Worm (Caenorhabditis elegans): ENCODE data around the gene apn-1.

The apn-1 gene

DNA sequence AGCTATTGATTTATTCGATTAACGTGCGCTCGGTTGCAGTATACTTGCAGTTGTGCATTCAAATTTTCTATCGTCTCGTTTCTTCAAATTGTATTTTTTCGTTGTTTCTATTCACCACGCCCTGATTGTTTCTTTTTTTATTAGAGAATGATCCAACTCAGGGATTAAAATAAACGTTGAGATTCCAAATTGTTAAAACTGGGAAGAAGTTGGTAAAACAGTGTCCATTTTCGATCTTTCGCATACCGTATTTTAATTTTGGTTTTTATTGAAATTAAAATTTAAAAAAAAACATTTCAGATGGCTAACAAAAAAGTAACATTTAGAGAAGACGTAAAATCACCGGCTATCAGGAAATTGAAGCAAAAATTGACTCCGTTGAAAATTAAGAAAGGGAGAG lies at the start of gene apn-1:
Gene apn-1 (plus strand): TSS at position 301 of the 400 bp plus-strand sequence.
- no peak for TF ChIP-seq him-1 (tag; optimal IDR thresholded peaks at IDR 0.05)
- no peak for TF ChIP-seq dao-5 (tag; optimal IDR thresholded peaks at IDR 0.05)
- no peak for TF ChIP-seq W03F9.2 (tag; optimal IDR thresholded peaks at IDR 0.05)

- TF ChIP-seq W03F9.2 (tag; optimal IDR thresholded peaks at IDR 0.05) (no peak), him-1 (tag; optimal IDR thresholded peaks at IDR 0.05) (no peak), dao-5 (tag; optimal IDR thresholded peaks at IDR 0.05) (no peak)
Measured at ce11 chrII:8001428-8001827, 45.9 kb upstream of the apn-1 start.

- TF ChIP-seq dao-5 (tag; optimal IDR thresholded peaks at IDR 0.05) (no peak), him-1 (tag; optimal IDR thresholded peaks at IDR 0.05) (no peak), W03F9.2 (tag; optimal IDR thresholded peaks at IDR 0.05) (no peak)
Measured at ce11 chrII:8004157-8004556, 43.2 kb upstream of the apn-1 start, which contains the start of gene pgp-11. Gene pgp-11 (minus strand): TSS chrII:8004257.

- no peak for TF ChIP-seq W03F9.2 (tag; optimal IDR thresholded peaks at IDR 0.05)
- TF ChIP-seq dao-5 (tag; optimal IDR thresholded peaks at IDR 0.05): no peak
- TF ChIP-seq him-1 (tag; optimal IDR thresholded peaks at IDR 0.05): no peak
Measured at ce11 chrII:8004752-8005151, 42.6 kb upstream of the apn-1 start.

ce11 chrII:8006962-8007361 lies 40.4 kb upstream of the apn-1 start:
- TF ChIP-seq dao-5 (tag; optimal IDR thresholded peaks at IDR 0.05) (no peak), W03F9.2 (tag; optimal IDR thresholded peaks at IDR 0.05) (no peak), him-1 (tag; optimal IDR thresholded peaks at IDR 0.05) (no peak)

- TF ChIP-seq W03F9.2 (tag; optimal IDR thresholded peaks at IDR 0.05) (no peak), him-1 (tag; optimal IDR thresholded peaks at IDR 0.05) (no peak), dao-5 (tag; optimal IDR thresholded peaks at IDR 0.05) (no peak)
Measured at ce11 chrII:8008334-8008733, 39.0 kb upstream of the apn-1 start, which contains the start of gene glna-2. Gene glna-2 (plus strand): TSS chrII:8008634.

- no peak for TF ChIP-seq dao-5 (tag; optimal IDR thresholded peaks at IDR 0.05)
- no peak for TF ChIP-seq W03F9.2 (tag; optimal IDR thresholded peaks at IDR 0.05)
- TF ChIP-seq him-1 (tag; optimal IDR thresholded peaks at IDR 0.05): no peak
Measured at ce11 chrII:8012071-8013031, 35.0 kb upstream of the apn-1 start, which contains the start of gene DH11.2. Gene DH11.2 (plus strand): TSS chrII:8012816.

- TF ChIP-seq W03F9.2 (tag; optimal IDR thresholded peaks at IDR 0.05) (peak; percentile 29), dao-5 (tag; optimal IDR thresholded peaks at IDR 0.05) (no peak)
Measured at ce11 chrII:8015483-8015938, 31.9 kb upstream of the apn-1 start.

- TF ChIP-seq W03F9.2 (tag; optimal IDR thresholded peaks at IDR 0.05) (peak; percentile 58), him-1 (tag; optimal IDR thresholded peaks at IDR 0.05) (no peak), dao-5 (tag; optimal IDR thresholded peaks at IDR 0.05) (no peak)
Measured at ce11 chrII:8016167-8016566, 31.2 kb upstream of the apn-1 start.

ce11 chrII:8016761-8017160 lies 30.6 kb upstream of the apn-1 start:
- TF ChIP-seq W03F9.2 (tag; optimal IDR thresholded peaks at IDR 0.05) (peak; percentile 34), him-1 (tag; optimal IDR thresholded peaks at IDR 0.05) (no peak), dao-5 (tag; optimal IDR thresholded peaks at IDR 0.05) (peak; percentile 37)

ce11 chrII:8017380-8017779 lies 30.0 kb upstream of the apn-1 start, which contains the start of gene zyg-11:
Gene zyg-11 (plus strand): TSS chrII:8017680.
- TF ChIP-seq him-1 (tag; optimal IDR thresholded peaks at IDR 0.05) (no peak), W03F9.2 (tag; optimal IDR thresholded peaks at IDR 0.05) (no peak), dao-5 (tag; optimal IDR thresholded peaks at IDR 0.05) (no peak)

DNA sequence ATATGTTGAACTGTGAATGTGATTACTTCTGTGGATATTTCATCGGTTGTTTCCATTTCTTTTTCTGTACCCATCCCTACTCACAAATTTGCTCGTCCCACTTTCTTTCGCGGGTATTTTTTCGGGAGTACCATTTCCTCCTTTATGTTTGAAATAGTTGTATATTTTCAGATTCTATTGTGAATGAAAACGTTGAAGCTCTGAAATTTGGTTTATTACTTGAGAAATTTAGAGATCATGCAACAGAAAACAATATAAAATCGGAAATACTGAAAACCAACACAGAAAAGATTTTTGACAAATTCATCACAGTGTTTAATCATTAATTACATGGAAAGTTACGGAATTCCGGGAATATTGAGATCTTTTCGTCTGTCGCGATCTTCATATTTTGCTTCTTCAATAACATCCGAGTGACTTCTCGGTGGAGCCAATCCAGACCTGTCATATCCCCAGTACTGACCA lies 26.8 kb upstream of the apn-1 start:
- TF ChIP-seq him-1 (tag; optimal IDR thresholded peaks at IDR 0.05) (no peak), dao-5 (tag; optimal IDR thresholded peaks at IDR 0.05) (no peak), W03F9.2 (tag; optimal IDR thresholded peaks at IDR 0.05) (no peak)

ce11 chrII:8022461-8022860 lies 24.9 kb upstream of the apn-1 start, which contains the start of gene hda-2:
Gene hda-2 (minus strand): TSS chrII:8022561.
- TF ChIP-seq W03F9.2 (tag; optimal IDR thresholded peaks at IDR 0.05) (no peak), him-1 (tag; optimal IDR thresholded peaks at IDR 0.05) (no peak), dao-5 (tag; optimal IDR thresholded peaks at IDR 0.05) (no peak)

- no peak for TF ChIP-seq him-1 (tag; optimal IDR thresholded peaks at IDR 0.05)
- no peak for TF ChIP-seq W03F9.2 (tag; optimal IDR thresholded peaks at IDR 0.05)
- TF ChIP-seq dao-5 (tag; optimal IDR thresholded peaks at IDR 0.05): no peak
Measured at ce11 chrII:8027663-8028062, 19.7 kb upstream of the apn-1 start, which contains the start of gene swsn-7. Gene swsn-7 (minus strand): TSS chrII:8027763.
